Worm (Caenorhabditis elegans): Measurements from ENCODE around the gene alh-8.

Gene alh-8

DNA sequence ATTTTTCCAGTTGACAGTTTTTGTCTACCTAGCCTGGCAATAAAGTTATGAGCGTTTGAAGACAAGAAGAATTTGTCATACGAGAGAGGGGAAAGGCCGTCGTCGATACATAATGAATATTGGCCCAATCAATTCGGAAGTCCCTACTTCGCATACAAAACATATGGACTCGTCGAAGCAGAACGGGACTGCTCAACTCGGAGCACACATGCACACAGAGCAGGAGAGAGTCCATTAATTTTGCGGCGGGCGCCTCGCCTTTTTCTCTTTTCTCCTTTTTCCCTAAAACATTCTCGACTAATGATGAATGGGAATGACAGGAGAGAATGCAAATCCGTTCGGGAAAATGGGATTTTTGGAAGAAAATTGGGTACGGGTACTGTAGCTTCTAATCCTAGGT, 3.7 kb downstream of the alh-8 start, which contains the start of gene F13D12.8:
TSS of gene F13D12.8 (minus strand) at position 82 of the 400 bp plus-strand sequence.
- TF ChIP-seq ztf-23 (GFP tag; IDR thresholded peaks at IDR 0.05) (no peak), ztf-29 (GFP tag; IDR thresholded peaks at IDR 0.05) (no peak), ref-1 (GFP tag; conservative IDR thresholded peaks at IDR 0.05) (no peak), med-1 (GFP tag; optimal IDR thresholded peaks at IDR 0.05; ENCODE audit: insufficient read depth) (no peak), T22C8.4 (GFP tag; IDR thresholded peaks at IDR 0.05) (no peak), klf-2 (GFP tag; conservative IDR thresholded peaks at IDR 0.05) (no peak)

DNA sequence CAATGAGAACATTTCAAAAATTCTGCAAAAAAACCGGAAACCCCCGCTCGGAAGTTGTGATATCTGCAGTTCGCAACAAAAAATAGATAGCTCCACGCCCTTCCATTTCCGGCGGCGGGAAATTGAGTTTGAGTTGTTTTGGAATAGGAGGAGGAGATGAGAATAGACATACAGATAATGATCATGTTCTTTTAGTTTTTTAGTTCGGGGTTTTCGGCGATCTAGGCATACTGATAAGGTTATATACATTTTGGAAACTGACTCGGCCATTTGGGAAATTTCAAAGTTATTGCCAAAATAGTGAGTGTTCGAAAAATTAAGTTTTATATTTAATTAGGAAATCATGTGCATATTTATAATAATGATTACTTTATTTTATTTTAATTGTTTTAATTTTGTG, 5.0 kb downstream of the alh-8 start:
- TF ChIP-seq flt-1 (GFP tag; IDR thresholded peaks at IDR 0.05) (no peak), ztf-23 (GFP tag; IDR thresholded peaks at IDR 0.05) (no peak), klf-2 (GFP tag; conservative IDR thresholded peaks at IDR 0.05) (no peak), ref-1 (GFP tag; conservative IDR thresholded peaks at IDR 0.05) (no peak), tab-1 (GFP tag; IDR thresholded peaks at IDR 0.05) (no peak), cog-1 (tag; optimal IDR thresholded peaks at IDR 0.05) (no peak), ztf-29 (GFP tag; IDR thresholded peaks at IDR 0.05) (no peak), T22C8.4 (GFP tag; IDR thresholded peaks at IDR 0.05) (no peak), med-1 (GFP tag; optimal IDR thresholded peaks at IDR 0.05; ENCODE audit: insufficient read depth) (no peak)

DNA sequence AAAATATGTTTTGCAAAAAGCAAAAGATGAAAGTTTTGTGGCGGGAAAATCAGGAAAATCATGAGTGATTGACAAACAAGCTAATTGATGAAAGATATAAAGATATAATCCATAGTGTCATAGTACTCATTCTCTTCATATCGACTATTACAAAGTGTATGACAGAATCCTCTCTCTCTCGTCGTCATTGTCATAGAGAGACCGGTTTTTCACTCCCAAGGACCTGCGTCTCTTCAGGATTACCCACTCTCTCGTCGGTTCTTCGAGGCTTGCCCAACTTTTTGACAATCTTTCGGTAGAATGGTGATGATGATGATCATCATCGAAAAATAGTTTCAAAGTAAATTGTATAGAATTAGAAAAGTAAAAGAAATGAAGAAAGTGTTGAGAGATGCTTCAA, 8.5 kb downstream of the alh-8 start:
- no peak for TF ChIP-seq flt-1 (GFP tag; IDR thresholded peaks at IDR 0.05)
- TF ChIP-seq tab-1 (GFP tag; IDR thresholded peaks at IDR 0.05) = no peak
- TF ChIP-seq ztf-29 (GFP tag; IDR thresholded peaks at IDR 0.05) = no peak
- TF ChIP-seq med-1 (GFP tag; optimal IDR thresholded peaks at IDR 0.05; ENCODE audit: insufficient read depth) = no peak
- TF ChIP-seq ztf-23 (GFP tag; IDR thresholded peaks at IDR 0.05) = no peak
- no peak for TF ChIP-seq klf-2 (GFP tag; conservative IDR thresholded peaks at IDR 0.05)

DNA sequence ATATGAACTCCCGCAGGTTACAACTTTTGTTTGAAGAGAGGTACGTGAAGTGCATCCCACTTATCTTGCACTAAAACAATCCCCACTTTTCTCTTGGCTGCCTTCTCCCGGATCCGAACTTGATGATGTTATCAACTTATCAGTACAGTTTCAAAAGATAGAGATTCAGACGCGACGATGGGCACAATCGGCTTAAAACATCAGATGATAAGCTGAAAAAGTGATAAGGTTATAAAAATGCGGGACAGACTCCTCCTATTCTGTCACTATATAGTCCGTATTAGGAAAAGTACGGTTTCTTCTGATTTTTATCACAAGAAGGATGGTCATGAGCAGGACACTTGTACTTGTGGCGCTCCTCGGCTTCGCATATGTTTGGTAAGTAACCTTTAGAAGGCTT, 10.3 kb downstream of the alh-8 start, which contains the start of gene ctsa-1.2:
TSS of gene ctsa-1.2 (plus strand) at position 160 of the 400 bp plus-strand sequence.
- TF ChIP-seq ztf-29 (GFP tag; IDR thresholded peaks at IDR 0.05) = no peak
- TF ChIP-seq T22C8.4 (GFP tag; IDR thresholded peaks at IDR 0.05) = no peak
- no peak for TF ChIP-seq cog-1 (tag; optimal IDR thresholded peaks at IDR 0.05)
- no peak for TF ChIP-seq tab-1 (GFP tag; IDR thresholded peaks at IDR 0.05)
- TF ChIP-seq med-1 (GFP tag; optimal IDR thresholded peaks at IDR 0.05; ENCODE audit: insufficient read depth) = no peak
- no peak for TF ChIP-seq flt-1 (GFP tag; IDR thresholded peaks at IDR 0.05)
- no peak for TF ChIP-seq ztf-23 (GFP tag; IDR thresholded peaks at IDR 0.05)
- TF ChIP-seq ref-1 (GFP tag; conservative IDR thresholded peaks at IDR 0.05) = no peak
- TF ChIP-seq klf-2 (GFP tag; conservative IDR thresholded peaks at IDR 0.05) = no peak

DNA sequence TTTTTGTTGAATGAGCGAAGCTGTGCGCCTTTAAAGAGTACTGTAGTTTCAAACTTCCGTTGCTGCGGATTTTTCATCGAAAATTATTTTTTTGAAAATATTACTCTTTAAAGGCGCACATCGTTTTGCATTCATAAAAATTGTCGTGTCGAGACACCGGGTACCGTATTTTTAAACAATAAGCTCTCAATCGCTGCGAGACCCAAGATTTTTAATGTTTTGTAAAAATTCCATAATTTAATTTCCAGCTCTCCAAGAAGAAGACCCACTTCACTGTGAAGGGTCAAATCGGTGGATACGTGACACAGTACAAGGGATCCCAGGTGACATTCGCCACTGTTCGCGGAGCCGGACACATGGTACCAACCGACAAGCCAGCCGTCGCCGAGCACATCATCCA, 13.5 kb downstream of the alh-8 start:
- TF ChIP-seq T22C8.4 (GFP tag; IDR thresholded peaks at IDR 0.05) = no peak
- TF ChIP-seq ztf-29 (GFP tag; IDR thresholded peaks at IDR 0.05) = no peak
- no peak for TF ChIP-seq tab-1 (GFP tag; IDR thresholded peaks at IDR 0.05)
- TF ChIP-seq cog-1 (tag; optimal IDR thresholded peaks at IDR 0.05) = no peak
- no peak for TF ChIP-seq flt-1 (GFP tag; IDR thresholded peaks at IDR 0.05)
- TF ChIP-seq ztf-23 (GFP tag; IDR thresholded peaks at IDR 0.05) = no peak
- TF ChIP-seq ref-1 (GFP tag; conservative IDR thresholded peaks at IDR 0.05) = no peak
- TF ChIP-seq klf-2 (GFP tag; conservative IDR thresholded peaks at IDR 0.05) = no peak
- no peak for TF ChIP-seq med-1 (GFP tag; optimal IDR thresholded peaks at IDR 0.05; ENCODE audit: insufficient read depth)

DNA sequence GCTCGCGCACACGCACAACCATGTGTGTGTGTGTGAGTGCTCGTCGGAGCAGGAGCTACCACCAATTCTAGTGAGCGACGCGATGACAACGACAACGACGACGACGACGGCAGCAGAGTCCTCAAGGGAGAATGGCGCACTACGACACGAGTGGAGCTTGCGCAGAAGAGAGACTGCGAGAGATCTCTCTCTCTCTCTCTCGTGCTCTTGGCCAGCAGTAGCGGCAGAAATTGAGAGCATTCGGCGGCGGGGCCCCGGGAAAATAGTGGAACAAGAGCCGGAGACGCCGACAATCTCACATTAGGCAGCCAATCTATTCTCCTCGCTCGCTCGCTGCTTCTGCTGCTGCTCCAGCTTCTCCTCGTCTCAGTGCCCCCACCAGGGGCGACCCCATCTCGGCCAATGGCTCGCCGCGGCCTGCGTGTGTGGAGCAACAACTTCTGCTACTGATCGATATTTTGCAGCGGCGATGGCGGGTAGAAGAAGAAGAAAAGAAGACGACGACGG, 18.0 kb downstream of the alh-8 start:
- TF ChIP-seq T22C8.4 (GFP tag; IDR thresholded peaks at IDR 0.05) = peak; percentile 48; the same call in 1 of the 2 replicates
- TF ChIP-seq flt-1 (GFP tag; IDR thresholded peaks at IDR 0.05) = peak; percentile 60; the same call in 1 of the 2 replicates
- no peak for TF ChIP-seq ztf-29 (GFP tag; IDR thresholded peaks at IDR 0.05)
- peak; percentile 64; the same call in 1 of the 2 replicates for TF ChIP-seq tab-1 (GFP tag; IDR thresholded peaks at IDR 0.05)
- no peak for TF ChIP-seq cog-1 (tag; optimal IDR thresholded peaks at IDR 0.05)
- TF ChIP-seq ztf-23 (GFP tag; IDR thresholded peaks at IDR 0.05) = 0 out of 2 replicates have a peak, but pooled peaks have one; percentile 37
- TF ChIP-seq ref-1 (GFP tag; conservative IDR thresholded peaks at IDR 0.05) = no peak
- no peak for TF ChIP-seq med-1 (GFP tag; optimal IDR thresholded peaks at IDR 0.05; ENCODE audit: insufficient read depth)
- no peak for TF ChIP-seq klf-2 (GFP tag; conservative IDR thresholded peaks at IDR 0.05)

DNA sequence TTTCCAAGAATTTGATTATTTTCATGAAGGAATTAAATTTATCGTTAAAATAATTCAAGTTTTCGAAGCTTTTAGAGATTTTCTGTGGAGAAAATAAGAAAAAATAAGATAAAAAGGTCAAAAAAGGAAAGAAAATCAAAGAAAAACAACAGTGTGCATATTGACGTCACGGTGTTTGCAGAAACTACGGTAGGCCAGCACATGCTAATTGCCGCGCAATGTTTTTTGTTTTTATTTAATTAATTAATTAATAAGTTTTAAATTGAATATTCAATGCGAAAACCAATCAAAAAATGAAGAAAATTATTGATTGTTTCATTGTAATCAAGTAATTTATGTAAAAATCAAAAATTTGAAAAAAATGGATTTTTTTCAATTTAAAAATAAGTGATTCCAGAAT, 19.0 kb downstream of the alh-8 start:
- no peak for TF ChIP-seq ztf-23 (GFP tag; IDR thresholded peaks at IDR 0.05)
- TF ChIP-seq med-1 (GFP tag; optimal IDR thresholded peaks at IDR 0.05; ENCODE audit: insufficient read depth) = no peak
- no peak for TF ChIP-seq tab-1 (GFP tag; IDR thresholded peaks at IDR 0.05)
- no peak for TF ChIP-seq cog-1 (tag; optimal IDR thresholded peaks at IDR 0.05)
- TF ChIP-seq flt-1 (GFP tag; IDR thresholded peaks at IDR 0.05) = 0 out of 2 replicates have a peak, but pooled peaks have one; percentile 8
- no peak for TF ChIP-seq klf-2 (GFP tag; conservative IDR thresholded peaks at IDR 0.05)

DNA sequence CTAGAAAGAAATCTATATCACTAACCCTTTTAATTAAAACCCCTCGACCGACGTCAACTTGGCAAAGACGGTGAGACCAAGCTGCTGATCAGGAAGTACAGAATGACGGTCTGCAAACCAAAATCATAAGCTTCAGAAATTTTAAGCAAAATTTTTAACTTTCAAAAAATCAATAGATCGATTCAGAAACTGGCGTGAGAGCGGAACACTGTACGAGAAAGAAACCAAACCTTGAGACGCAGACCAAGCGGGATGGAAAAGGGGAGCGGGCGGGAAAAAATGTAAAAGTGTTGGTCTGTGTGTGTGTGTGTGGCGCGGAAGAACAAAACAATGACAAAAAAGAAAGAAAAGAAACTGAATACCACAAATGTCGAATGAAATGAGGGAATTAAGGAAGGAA, 19.6 kb downstream of the alh-8 start, which contains the start of the genes F44E5.17 and gpb-1:
TSS of gene F44E5.17 (minus strand) at position 101 of the 400 bp plus-strand sequence.
TSS of gene gpb-1 (minus strand) at position 118 of the 400 bp plus-strand sequence.
- no peak for TF ChIP-seq ztf-29 (GFP tag; IDR thresholded peaks at IDR 0.05)
- TF ChIP-seq cog-1 (tag; optimal IDR thresholded peaks at IDR 0.05) = no peak
- TF ChIP-seq T22C8.4 (GFP tag; IDR thresholded peaks at IDR 0.05) = no peak
- no peak for TF ChIP-seq klf-2 (GFP tag; conservative IDR thresholded peaks at IDR 0.05)
- no peak for TF ChIP-seq ref-1 (GFP tag; conservative IDR thresholded peaks at IDR 0.05)
- TF ChIP-seq tab-1 (GFP tag; IDR thresholded peaks at IDR 0.05) = no peak
- no peak for TF ChIP-seq ztf-23 (GFP tag; IDR thresholded peaks at IDR 0.05)
- TF ChIP-seq flt-1 (GFP tag; IDR thresholded peaks at IDR 0.05) = no peak
- TF ChIP-seq med-1 (GFP tag; optimal IDR thresholded peaks at IDR 0.05; ENCODE audit: insufficient read depth) = no peak

DNA sequence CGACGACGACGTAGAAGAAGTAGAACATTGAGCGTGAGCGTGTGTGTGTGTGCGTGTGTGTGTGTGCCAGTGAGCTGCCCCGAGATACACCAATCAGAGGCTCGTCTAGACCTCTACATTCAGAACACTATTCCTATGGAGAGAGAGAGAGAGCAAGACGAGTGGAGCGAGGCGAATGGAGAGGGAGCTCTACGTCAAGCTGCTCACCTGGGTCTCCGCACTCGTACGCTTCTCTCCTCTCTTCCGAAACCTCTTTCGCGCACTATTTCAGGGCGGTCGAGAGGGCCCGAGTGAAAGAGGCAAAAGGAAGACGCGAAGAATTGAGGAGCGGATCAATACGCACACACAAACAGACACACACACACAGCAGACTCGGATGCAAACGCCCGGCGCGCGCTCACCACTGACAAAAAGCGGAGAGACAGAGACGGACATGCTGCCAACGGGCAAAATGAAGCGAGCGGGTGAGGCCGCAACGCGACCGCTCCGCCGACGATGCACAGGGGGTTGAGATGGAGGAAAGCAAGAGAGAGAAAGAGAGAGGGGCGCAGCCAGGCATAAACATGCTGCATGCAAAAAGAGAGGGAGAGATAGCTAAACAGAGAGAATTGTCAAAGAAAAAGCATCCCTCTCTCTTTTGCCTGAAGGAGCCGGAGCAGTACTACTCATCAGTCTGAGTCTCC, 20.8 kb downstream of the alh-8 start:
- TF ChIP-seq ref-1 (GFP tag; conservative IDR thresholded peaks at IDR 0.05) (no peak), T22C8.4 (GFP tag; IDR thresholded peaks at IDR 0.05) (peak; percentile 86), med-1 (GFP tag; optimal IDR thresholded peaks at IDR 0.05; ENCODE audit: insufficient read depth) (no peak), flt-1 (GFP tag; IDR thresholded peaks at IDR 0.05) (peak; percentile 61; the same call in 1 of the 2 replicates), ztf-29 (GFP tag; IDR thresholded peaks at IDR 0.05) (no peak), cog-1 (tag; optimal IDR thresholded peaks at IDR 0.05) (peak; percentile 93), klf-2 (GFP tag; conservative IDR thresholded peaks at IDR 0.05) (no peak), tab-1 (GFP tag; IDR thresholded peaks at IDR 0.05) (no peak), ztf-23 (GFP tag; IDR thresholded peaks at IDR 0.05) (peak; percentile 65; the same call in 1 of the 2 replicates)
